Worm (Caenorhabditis elegans) whole organism, L3 larva: Measurements from ENCODE around the gene Y69A2AR.12.

Source experiments
- ZK546.5 ChIP-seq: sonication (generic microtip); optimal IDR thresholded peaks from 2 replicates; lab custom pipeline; 2017; ENCODE audit warnings: missing biosample characterization, missing genetic modification characterization
- ceh-16 ChIP-seq: sonication (generic microtip); optimal IDR thresholded peaks from 2 replicates; lab custom pipeline; 2017; ENCODE audit warnings: missing biosample characterization, missing genetic modification characterization
- ceh-28 ChIP-seq: fragments of 150-350 bp; optimal IDR thresholded peaks from 2 replicates; lab custom pipeline; 2014; ENCODE audit warnings: missing biosample characterization, missing genetic modification reagents, missing genetic modification characterization
- ceh-82 ChIP-seq: fragments of 150-350 bp; optimal IDR thresholded peaks from 2 replicates; lab custom pipeline; 2014; ENCODE audit warnings: missing biosample characterization, missing genetic modification characterization
- egl-27 ChIP-seq: sonication (generic microtip); optimal IDR thresholded peaks from 4 replicates; lab custom pipeline; 2017; ENCODE audit warnings: missing biosample characterization, missing genetic modification reagents, missing genetic modification characterization
- elt-1 ChIP-seq: fragments of 150-350 bp; optimal IDR thresholded peaks from 2 replicates; lab custom pipeline; 2014; ENCODE audit warnings: missing biosample characterization, missing genetic modification characterization
- elt-3 ChIP-seq, 3 experiments: fragments of 150-350 bp in 1 of 3; sonication (generic microtip) in 2 of 3; optimal IDR thresholded peaks; 2 replicates in 2 of 3; 4 replicates in 1 of 3; lab custom pipeline; 2014 to 2017; ENCODE audit warnings: missing biosample characterization in 3 of 3, missing genetic modification characterization in 3 of 3
- eor-1 ChIP-seq, 2 experiments: fragments of 150-350 bp; optimal IDR thresholded peaks; 2 replicates each; lab custom pipeline; 2014 to 2018; ENCODE audit warnings: missing biosample characterization in 2 of 2, missing genetic modification characterization in 2 of 2
- fkh-10 ChIP-seq: sonication (generic microtip); optimal IDR thresholded peaks from 2 replicates; lab custom pipeline; 2017; ENCODE audit warnings: missing biosample characterization, missing genetic modification reagents, missing genetic modification characterization
- fos-1 ChIP-seq: fragments of 150-350 bp; optimal IDR thresholded peaks from 2 replicates; lab custom pipeline; 2014; ENCODE audit warnings: missing biosample characterization, missing genetic modification characterization
- hmg-11 ChIP-seq: sonication (generic microtip); optimal IDR thresholded peaks from 2 replicates; lab custom pipeline; 2016; ENCODE audit warnings: missing genetic modification characterization, missing compliant biosample characterization
- jun-1 ChIP-seq: fragments of 150-350 bp; optimal IDR thresholded peaks from 2 replicates; lab custom pipeline; 2014; ENCODE audit warnings: missing biosample characterization, missing genetic modification reagents, missing genetic modification characterization
- lin-15B ChIP-seq: fragments of 150-350 bp; optimal IDR thresholded peaks from 2 replicates; lab custom pipeline; 2014; ENCODE audit warnings: missing biosample characterization, missing genetic modification characterization
- nfya-1 ChIP-seq: sonication (generic microtip); optimal IDR thresholded peaks from 2 replicates; lab custom pipeline; 2017; ENCODE audit warnings: missing genetic modification characterization, mild to moderate bottlenecking, missing compliant biosample characterization, antibody characterized with exemption, moderate library complexity; ENCODE audit not compliant: insufficient read depth
- nhr-11 ChIP-seq: fragments of 150-350 bp; optimal IDR thresholded peaks from 2 replicates; lab custom pipeline; 2014; ENCODE audit warnings: missing biosample characterization, missing genetic modification characterization
- nhr-12 ChIP-seq: fragments of 150-350 bp; optimal IDR thresholded peaks from 2 replicates; lab custom pipeline; 2014; ENCODE audit warnings: missing biosample characterization, missing genetic modification characterization
- nhr-43 ChIP-seq: sonication (generic microtip); optimal IDR thresholded peaks from 2 replicates; lab custom pipeline; 2016; ENCODE audit warnings: mild to moderate bottlenecking, missing genetic modification characterization, missing compliant biosample characterization; ENCODE audit not compliant: poor library complexity, severe bottlenecking
- nhr-67 ChIP-seq: fragments of 150-350 bp; optimal IDR thresholded peaks from 2 replicates; lab custom pipeline; 2014; ENCODE audit warnings: missing biosample characterization, missing genetic modification characterization
- nhr-76 ChIP-seq: fragments of 150-350 bp; sonication (generic microtip); optimal IDR thresholded peaks from 5 replicates; lab custom pipeline; 2014; ENCODE audit warnings: missing biosample characterization, missing genetic modification characterization
- nhr-77 ChIP-seq: fragments of 150-350 bp; optimal IDR thresholded peaks from 2 replicates; lab custom pipeline; 2014; ENCODE audit warnings: missing biosample characterization, missing genetic modification characterization
- pha-4 ChIP-seq: fragments of 150-350 bp; optimal IDR thresholded peaks from 2 replicates; lab custom pipeline; 2014; ENCODE audit warnings: missing biosample characterization, missing genetic modification reagents, missing genetic modification characterization
- snpc-4 ChIP-seq: fragments of 150-350 bp; optimal IDR thresholded peaks from 2 replicates; lab custom pipeline; 2014; ENCODE audit warnings: missing biosample characterization, missing genetic modification characterization
- tbx-2 ChIP-seq: sonication (generic microtip); optimal IDR thresholded peaks from 2 replicates; lab custom pipeline; 2016; ENCODE audit warnings: mild to moderate bottlenecking, missing genetic modification characterization, missing compliant biosample characterization
- unc-39 ChIP-seq: sonication (generic microtip); optimal IDR thresholded peaks from 4 replicates; lab custom pipeline; 2017; ENCODE audit warnings: missing biosample characterization, missing genetic modification characterization
- unc-62 ChIP-seq: fragments of 150-350 bp; sonication (generic microtip); optimal IDR thresholded peaks from 4 replicates; lab custom pipeline; 2014; ENCODE audit warnings: missing biosample characterization, missing genetic modification reagents, missing genetic modification characterization
- zag-1 ChIP-seq: fragments of 150-350 bp; optimal IDR thresholded peaks from 2 replicates; lab custom pipeline; 2014; ENCODE audit warnings: missing biosample characterization, missing genetic modification characterization
- ztf-4 ChIP-seq: fragments of 150-350 bp; optimal IDR thresholded peaks from 2 replicates; lab custom pipeline; 2014; ENCODE audit warnings: missing biosample characterization, missing genetic modification characterization

Gene Y69A2AR.12

DNA sequence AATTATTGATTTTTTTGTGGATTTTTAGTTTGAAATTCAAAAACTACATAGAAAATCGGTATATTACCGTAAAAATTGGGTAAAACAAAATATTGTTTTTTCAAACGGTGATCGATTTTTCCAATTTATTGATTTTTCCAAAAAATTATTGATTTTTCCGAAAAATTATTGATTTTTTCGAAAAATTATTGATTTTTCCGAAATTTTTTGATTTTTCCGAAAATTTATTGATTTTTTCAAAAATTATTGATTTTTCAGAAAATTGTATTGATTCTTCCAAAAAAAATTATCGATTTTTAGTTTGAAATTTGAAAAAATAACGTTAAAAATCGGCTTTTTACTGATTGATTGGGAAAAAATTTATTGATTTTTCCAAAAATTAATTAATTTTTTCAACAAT lies 19.6 kb upstream of the Y69A2AR.12 start:
- peak; percentile 96 for TF ChIP-seq ceh-28 (tag; lab: Kevin White, UChicago)
- no peak for TF ChIP-seq tbx-2 (tag; lab: Kevin White, UChicago)

DNA sequence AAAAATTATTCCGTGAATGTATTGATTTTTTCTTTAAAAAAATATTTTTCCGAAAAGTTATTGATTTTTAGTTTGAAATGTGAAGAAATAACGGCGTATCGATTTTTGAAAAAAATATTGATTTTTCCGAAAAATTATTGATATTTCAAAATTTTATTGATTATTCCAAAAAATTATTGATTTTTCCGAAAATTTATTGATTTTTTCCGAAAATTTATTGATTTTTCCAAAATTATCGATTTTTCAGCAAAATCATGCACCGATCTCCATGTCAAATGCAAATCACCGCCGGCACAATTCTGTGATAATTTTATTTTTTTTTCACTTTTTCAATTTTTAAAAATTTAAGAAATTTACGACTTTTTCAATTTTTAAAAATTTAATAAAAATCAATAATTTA lies 18.9 kb upstream of the Y69A2AR.12 start:
- TF ChIP-seq nhr-76 (no peak), unc-39 (tag; lab: Kevin White, UChicago) (no peak), ceh-82 (tag; lab: Kevin White, UChicago) (no peak), ceh-28 (tag; lab: Kevin White, UChicago) (peak; percentile 86), ZK546.5 (tag; lab: Kevin White, UChicago) (no peak)

DNA sequence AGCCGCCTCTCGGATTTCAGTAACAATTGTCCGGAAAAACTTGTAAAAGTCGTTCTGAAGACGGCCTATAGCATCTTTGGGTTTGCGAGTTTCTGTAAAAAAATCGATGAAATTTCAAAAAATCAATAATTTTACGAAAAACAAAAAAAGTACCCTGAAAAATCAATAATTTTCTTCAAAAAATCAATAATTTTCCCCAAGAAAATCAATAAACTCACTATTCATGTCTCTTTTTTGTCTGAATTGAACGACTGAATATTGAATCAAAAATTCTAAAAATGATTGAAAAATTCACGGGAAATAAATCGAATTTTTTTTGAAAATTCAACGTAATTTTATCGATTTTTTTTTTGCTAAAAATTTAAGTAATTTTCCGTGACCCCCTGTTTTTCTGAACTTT lies 17.0 kb upstream of the Y69A2AR.12 start, which contains the start of gene Y69A2AR.23:
TSS of gene Y69A2AR.23 (minus strand) at position 267 of the 400 bp plus-strand sequence.
- TF ChIP-seq egl-27 (no peak), nhr-67 (no peak), ceh-28 (tag; lab: Kevin White, UChicago) (peak; percentile 82)

DNA sequence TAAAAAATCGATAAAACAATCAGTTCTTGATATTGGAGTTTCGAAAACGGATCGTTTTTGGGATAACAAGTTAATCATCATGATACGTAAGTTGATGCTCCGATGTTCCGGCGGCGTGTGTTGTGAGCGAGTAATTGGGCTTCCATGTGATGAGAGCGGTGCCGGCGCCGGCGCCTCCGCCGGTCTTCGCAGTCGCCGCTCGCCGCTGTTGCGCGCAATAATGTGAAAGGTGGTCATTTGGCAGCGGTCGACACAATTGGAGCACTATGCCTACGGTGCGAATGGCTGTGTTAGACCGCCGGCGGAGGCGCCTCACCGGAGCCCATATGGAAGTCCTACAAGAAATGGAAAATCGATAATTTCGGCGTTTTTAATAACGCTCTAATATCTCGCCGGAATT lies 16.6 kb upstream of the Y69A2AR.12 start:
- TF ChIP-seq ceh-28 (tag; lab: Kevin White, UChicago) (no peak), nhr-12 (tag; lab: Kevin White, UChicago) (no peak), ztf-4 (tag; lab: Kevin White, UChicago) (no peak), pha-4 (tag; lab: Kevin White, UChicago) (no peak), nhr-11 (no peak), unc-62 (GFP tag; lab: Kevin White, UChicago) (no peak), nhr-43 (tag; lab: Kevin White, UChicago) (no peak), nhr-67 (no peak), jun-1 (tag; lab: Kevin White, UChicago) (no peak), snpc-4 (tag; lab: Kevin White, UChicago) (no peak), elt-1 (tag; lab: Kevin White, UChicago) (no peak), eor-1 (tag; optimal IDR thresholded peaks at IDR 0.05; lab: Kevin White, UChicago) (no peak)

DNA sequence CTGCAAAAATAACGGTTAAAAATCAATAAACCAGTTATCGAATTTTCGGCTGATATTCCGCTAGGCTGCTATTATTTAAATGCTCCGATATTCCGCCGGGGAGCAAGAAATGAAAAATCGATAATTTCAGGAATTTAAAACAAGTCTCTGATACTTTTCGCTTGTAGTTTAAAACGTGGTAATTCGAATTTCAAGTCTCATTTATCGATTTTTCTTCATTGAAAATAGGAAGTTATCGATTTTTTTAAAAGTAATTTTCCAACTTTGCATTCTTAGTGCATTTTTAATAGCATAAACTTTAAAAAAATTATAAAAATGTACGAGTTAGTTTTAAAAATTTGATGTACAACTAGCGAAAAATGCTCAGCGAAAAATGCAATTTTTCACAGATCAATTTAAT lies 16.1 kb upstream of the Y69A2AR.12 start:
- TF ChIP-seq nhr-77, result no peak
- no peak for TF ChIP-seq hmg-11
- TF ChIP-seq ceh-28 (tag; lab: Kevin White, UChicago), result peak; percentile 79
- TF ChIP-seq, all 47 proteins: peak for 1

DNA sequence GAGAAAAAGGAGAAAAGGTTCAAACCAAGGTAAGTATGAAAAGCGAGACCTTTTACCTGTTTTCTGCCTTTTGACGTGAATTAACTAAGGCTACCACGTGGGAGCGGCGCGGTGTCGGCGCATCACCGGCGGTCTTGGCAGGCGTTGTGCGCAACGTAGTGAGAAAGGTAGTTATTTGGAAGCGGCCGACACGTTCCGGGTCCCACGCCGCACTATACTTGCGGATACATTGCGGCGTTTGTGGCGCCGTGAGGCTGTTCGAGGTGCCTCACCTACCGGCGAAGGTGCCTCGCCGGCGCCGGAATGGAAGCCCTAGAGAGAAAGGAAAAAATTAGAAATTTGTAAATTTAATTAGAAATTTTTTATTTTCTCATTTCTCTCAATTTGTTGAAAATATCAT lies 15.6 kb upstream of the Y69A2AR.12 start:
- TF ChIP-seq nhr-43 (tag; lab: Kevin White, UChicago), result no peak
- TF ChIP-seq zag-1 (tag; lab: Kevin White, UChicago), result no peak
- TF ChIP-seq snpc-4 (tag; lab: Kevin White, UChicago), result no peak

DNA sequence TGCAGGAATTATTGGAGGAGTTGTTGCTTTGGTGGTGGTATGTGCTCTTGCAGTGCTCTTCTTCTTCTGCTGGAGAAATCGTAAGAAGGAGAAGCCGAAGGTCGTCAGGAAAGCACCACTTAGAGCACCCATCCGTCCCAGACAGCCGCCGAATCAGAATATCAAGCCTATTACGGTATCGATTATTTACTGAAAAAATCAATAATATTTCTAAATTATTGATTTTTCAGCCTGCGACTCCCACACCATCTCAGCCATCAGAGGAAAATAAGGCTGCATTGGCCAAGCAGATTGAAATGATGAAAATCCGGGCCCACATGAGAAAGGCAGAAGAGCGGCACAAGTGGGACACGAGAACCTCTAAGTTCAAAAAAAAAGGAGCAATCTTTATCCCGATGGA lies 12.2 kb upstream of the Y69A2AR.12 start:
- TF ChIP-seq elt-3 (tag; optimal IDR thresholded peaks at IDR 0.05; lab: Kevin White, UChicago) (no peak), ceh-16 (tag; lab: Kevin White, UChicago) (no peak), ztf-4 (tag; lab: Kevin White, UChicago) (no peak), fos-1 (tag; lab: Kevin White, UChicago) (no peak), nhr-77 (no peak), nhr-67 (no peak), nfya-1 (tag; lab: Kevin White, UChicago) (no peak)

DNA sequence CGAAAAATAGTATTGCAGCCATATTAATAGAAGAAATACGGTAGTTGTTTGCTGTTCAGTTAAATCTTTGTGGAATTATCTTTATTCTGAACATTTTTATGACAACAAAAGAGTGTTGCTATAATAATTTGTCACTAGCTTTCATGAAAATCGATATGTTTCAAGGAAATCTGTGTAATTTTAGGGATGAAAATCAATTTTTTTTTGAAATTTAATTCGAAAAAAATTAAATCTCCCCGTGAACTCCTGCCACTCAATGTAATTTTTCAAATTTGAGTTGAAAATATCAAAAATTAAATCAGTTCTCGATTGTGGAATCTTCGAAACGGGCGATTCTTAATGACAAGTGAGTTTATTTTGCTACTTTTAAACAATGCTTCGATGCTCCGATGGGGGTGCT lies 7.1 kb upstream of the Y69A2AR.12 start, which contains the start of gene Y69A2AR.46:
TSS of gene Y69A2AR.46 (plus strand) at position 301 of the 400 bp plus-strand sequence.
- no peak for TF ChIP-seq fos-1 (tag; lab: Kevin White, UChicago)
- TF ChIP-seq nhr-12 (tag; lab: Kevin White, UChicago), result no peak
- no peak for TF ChIP-seq ZK546.5 (tag; lab: Kevin White, UChicago)
- TF ChIP-seq pha-4 (tag; lab: Kevin White, UChicago), result no peak
- no peak for TF ChIP-seq egl-27
- no peak for TF ChIP-seq ceh-82 (tag; lab: Kevin White, UChicago)
- TF ChIP-seq ceh-28 (tag; lab: Kevin White, UChicago), result no peak
- no peak for TF ChIP-seq nhr-43 (tag; lab: Kevin White, UChicago)
- no peak for TF ChIP-seq fkh-10 (GFP tag; lab: Kevin White, UChicago)
- no peak for TF ChIP-seq nhr-11
- TF ChIP-seq lin-15B (tag; lab: Kevin White, UChicago), result no peak
- TF ChIP-seq ceh-16 (tag; lab: Kevin White, UChicago), result no peak
- TF ChIP-seq nhr-77, result no peak
